Worm (Caenorhabditis elegans): ENCODE data around the gene scl-15.
"Not testable (repeated sequence)": the region's sequence is repeated elsewhere in the genome, so short reads cannot be mapped to it uniquely, and the experiment has no call there.

Gene scl-15

DNA sequence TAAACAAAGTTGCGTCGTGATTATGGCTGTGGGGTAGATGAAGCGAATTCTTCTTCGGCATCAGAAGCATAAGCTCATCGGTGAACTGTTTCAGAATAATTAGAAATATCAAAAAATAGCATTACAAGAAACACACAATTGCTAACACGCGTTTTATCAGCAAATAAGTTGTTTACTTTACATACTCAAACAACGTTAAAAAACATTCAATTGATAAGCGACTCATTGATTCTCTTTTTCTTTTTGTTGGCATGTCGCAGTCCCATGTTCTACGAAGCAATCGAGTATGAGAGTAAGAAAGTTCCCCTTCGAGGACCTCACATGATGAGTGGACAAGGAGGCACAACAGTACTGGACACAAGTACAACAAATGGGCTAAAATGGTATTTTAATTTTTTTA is 12.2 kb upstream of the scl-15 start, which contains the start of gene btb-16:
Gene btb-16, plus strand, starts transcription at position 240 of the 400 bp plus-strand sequence.
- peak; percentile 6 for TF ChIP-seq pqm-1 (tag; optimal IDR thresholded peaks at IDR 0.05)
- TF ChIP-seq zag-1 (tag; optimal IDR thresholded peaks at IDR 0.05): no peak
- peak; percentile 61 for TF ChIP-seq elt-2 (tag; optimal IDR thresholded peaks at IDR 0.05)
- peak; percentile 85 for TF ChIP-seq pha-4 (tag; optimal IDR thresholded peaks at IDR 0.05)
- no peak for TF ChIP-seq ceh-82 (tag; optimal IDR thresholded peaks at IDR 0.05)

DNA sequence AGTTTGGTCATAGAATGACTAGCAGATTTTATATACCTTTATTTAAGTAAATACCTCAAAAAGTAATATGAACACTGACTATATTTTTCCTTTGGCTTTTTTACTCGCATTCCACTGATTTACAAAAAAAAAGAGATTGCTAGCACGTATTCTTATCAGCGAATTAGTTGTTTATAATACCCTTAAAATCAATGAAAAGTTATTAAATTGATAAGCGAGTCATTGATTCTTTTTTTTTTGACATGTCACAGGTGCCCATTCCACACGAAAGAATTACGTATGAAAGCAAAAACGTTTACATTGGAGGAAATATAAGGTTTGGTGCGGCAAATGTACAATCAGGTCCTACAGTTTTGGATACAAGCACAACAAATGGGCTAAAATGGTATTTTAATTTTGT is 10.7 kb upstream of the scl-15 start, which contains the start of gene btb-17:
Gene btb-17, plus strand, starts transcription at position 213 of the 400 bp plus-strand sequence.
- TF ChIP-seq elt-2 (tag; optimal IDR thresholded peaks at IDR 0.05) (peak; percentile 77), egl-27 (tag; optimal IDR thresholded peaks at IDR 0.05) (no peak), pqm-1 (tag; optimal IDR thresholded peaks at IDR 0.05) (peak; percentile 55), lin-39 (tag; optimal IDR thresholded peaks at IDR 0.05) (no peak)

DNA sequence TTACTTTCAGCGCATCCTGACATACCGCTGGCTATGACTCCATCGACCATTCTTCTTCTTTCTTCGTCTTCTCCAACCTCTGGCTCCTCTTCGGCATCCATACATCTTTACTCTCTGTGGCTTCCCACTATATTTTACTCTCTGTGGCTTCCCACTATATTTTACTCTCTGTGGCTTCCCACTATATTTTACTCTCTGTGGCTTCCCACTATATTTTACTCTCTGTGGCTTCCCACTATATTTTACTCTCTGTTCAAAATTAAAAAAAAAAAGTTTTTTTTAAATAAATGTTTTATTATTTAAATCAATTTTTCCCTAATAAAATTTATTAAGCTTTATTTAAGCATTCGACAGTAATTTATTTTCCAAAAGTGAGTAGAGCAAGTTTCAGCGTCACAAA is 6.1 kb upstream of the scl-15 start, which contains the start of gene F39E9.14:
Gene F39E9.14, minus strand, starts transcription at position 101 of the 400 bp plus-strand sequence.
- TF ChIP-seq daf-12, nhr-23, ztf-11 (tag; optimal IDR thresholded peaks at IDR 0.05): not testable (repeated sequence)

DNA sequence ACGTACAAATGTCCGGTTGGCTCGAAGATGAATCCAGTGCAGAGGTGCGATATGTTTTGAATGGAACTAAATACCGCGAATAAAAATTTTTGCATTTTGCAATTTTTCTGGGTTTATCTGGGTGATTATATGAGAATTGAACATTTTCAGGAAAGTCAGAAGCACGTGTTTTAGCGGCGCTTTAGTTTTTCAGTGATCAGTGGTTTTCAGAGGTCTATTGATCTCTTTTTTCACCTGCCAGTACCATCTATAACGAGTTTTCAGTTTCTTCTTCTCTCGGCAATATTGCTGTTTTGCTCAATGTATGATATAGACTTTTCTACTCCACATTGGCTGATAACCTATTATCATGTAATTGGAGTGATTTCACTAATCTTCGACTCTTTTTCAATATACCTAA is 2.6 kb upstream of the scl-15 start, which contains the start of gene sri-63:
Gene sri-63, plus strand, starts transcription at position 301 of the 400 bp plus-strand sequence.
- TF ChIP-seq sea-2 (GFP tag; optimal IDR thresholded peaks at IDR 0.05) (no peak), pha-4 (tag; optimal IDR thresholded peaks at IDR 0.05) (no peak)

DNA sequence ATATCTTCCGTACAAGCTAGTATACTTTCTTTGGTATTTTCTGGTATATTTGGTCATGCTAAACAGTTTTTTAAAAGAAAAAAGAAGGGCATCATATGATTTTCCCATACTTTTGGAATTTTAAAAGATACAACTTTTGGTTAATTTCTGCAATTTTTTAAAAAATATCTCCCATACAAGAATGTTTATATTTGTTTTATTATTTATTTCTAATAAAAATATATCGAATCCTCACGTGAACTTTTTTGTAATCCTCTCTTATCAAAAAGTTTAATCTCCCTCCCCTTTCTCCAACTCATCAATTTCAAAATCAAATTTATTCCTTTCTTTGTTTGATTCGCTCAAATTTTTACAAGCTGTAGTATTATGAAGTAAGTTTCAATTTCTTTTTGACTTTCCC is 2.1 kb downstream of the scl-15 start, which contains the start of gene nep-13:
Gene nep-13, plus strand, starts transcription at position 301 of the 400 bp plus-strand sequence.
- TF ChIP-seq aly-2 (tag; optimal IDR thresholded peaks at IDR 0.05) (no peak), lin-15B (tag; optimal IDR thresholded peaks at IDR 0.05) (no peak), pha-4 (tag; optimal IDR thresholded peaks at IDR 0.05) (no peak), nhr-77 (tag; optimal IDR thresholded peaks at IDR 0.05) (no peak), lsy-12 (tag; optimal IDR thresholded peaks at IDR 0.05) (no peak), fkh-2 (tag; optimal IDR thresholded peaks at IDR 0.05) (no peak), elt-1 (tag; optimal IDR thresholded peaks at IDR 0.05) (no peak), ztf-11 (tag; optimal IDR thresholded peaks at IDR 0.05) (no peak), nhr-25 (tag; optimal IDR thresholded peaks at IDR 0.05) (no peak), ama-1 (optimal IDR thresholded peaks at IDR 0.05) (no peak), nhr-12 (tag; optimal IDR thresholded peaks at IDR 0.05) (no peak), unc-62 (GFP tag; optimal IDR thresholded peaks at IDR 0.05) (no peak), fkh-10 (GFP tag; optimal IDR thresholded peaks at IDR 0.05) (no peak), unc-39 (tag; optimal IDR thresholded peaks at IDR 0.05) (no peak)

DNA sequence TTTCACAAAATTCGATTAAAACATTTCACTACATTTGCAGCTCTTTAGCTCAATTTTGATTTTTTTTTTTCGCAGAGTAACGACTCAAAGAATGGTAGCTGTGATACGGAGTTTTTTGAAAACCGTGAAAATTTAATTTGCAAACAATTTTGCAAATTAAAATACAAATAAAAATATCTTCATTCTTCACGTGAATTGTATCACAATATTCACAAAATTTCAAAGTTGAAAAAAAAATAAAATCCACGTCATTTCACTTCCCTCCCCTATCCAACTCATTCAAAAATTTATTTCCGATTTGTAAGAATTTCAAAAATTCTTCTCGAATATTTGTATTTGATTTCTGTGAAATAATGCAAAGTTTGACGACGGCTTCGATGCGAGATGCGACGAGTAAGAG is 5.8 kb downstream of the scl-15 start, which contains the start of gene wht-4:
Gene wht-4, plus strand, starts transcription at position 301 of the 400 bp plus-strand sequence.
- no peak for TF ChIP-seq lin-39 (tag; optimal IDR thresholded peaks at IDR 0.05)
- TF ChIP-seq nhr-25 (tag; optimal IDR thresholded peaks at IDR 0.05): no peak
- no peak for TF ChIP-seq nhr-43 (tag; optimal IDR thresholded peaks at IDR 0.05; ENCODE audit: poor library complexity, severe bottlenecking)
- no peak for TF ChIP-seq unc-62 (GFP tag; optimal IDR thresholded peaks at IDR 0.05)
- no peak for TF ChIP-seq elt-2 (tag; optimal IDR thresholded peaks at IDR 0.05)
- no peak for TF ChIP-seq ceh-82 (tag; optimal IDR thresholded peaks at IDR 0.05)

DNA sequence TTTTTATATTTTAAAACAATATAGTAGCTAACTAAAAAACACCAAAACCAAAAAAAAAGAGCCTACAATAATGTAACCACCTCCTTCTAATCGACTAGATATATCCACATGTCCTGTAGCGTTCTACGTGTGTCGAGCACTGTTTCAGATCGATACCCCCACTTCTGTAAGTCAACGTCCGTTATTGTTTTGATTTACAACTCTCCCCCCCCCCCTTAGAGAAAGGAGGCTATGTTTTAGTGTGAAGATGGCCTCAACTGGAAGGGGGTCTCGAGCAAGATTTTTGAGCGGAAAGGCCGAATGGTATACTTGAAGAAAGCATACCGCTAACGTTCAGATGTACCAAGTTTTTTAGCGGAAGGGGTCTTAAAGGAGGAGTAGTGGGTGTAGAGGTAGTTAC is 6.8 kb downstream of the scl-15 start, which contains the start of gene F02E11.4:
Gene F02E11.4, minus strand, starts transcription at position 101 of the 400 bp plus-strand sequence.
- TF ChIP-seq mml-1 (tag; optimal IDR thresholded peaks at IDR 0.05) (no peak), ceh-82 (tag; optimal IDR thresholded peaks at IDR 0.05) (no peak), ceh-28 (tag; optimal IDR thresholded peaks at IDR 0.05) (no peak), unc-62 (GFP tag; optimal IDR thresholded peaks at IDR 0.05) (no peak), ztf-4 (tag; optimal IDR thresholded peaks at IDR 0.05) (no peak), egl-5 (tag; optimal IDR thresholded peaks at IDR 0.05) (no peak), mdl-1 (tag; optimal IDR thresholded peaks at IDR 0.05) (no peak), elt-3 (tag; optimal IDR thresholded peaks at IDR 0.05) (no peak), nhr-67 (tag; optimal IDR thresholded peaks at IDR 0.05) (no peak)

Data from whole organism, L3 larva.